Worm (Caenorhabditis elegans) whole organism, L2 larva: Measurements from ENCODE around the gene T14A8.2.

Source experiments
- C34F6.9 ChIP-seq: fragments of 150-350 bp; optimal IDR thresholded peaks from 2 replicates; lab custom pipeline; 2014; ENCODE audit warnings: missing biosample characterization, missing genetic modification characterization
- F13H6.1 ChIP-seq: sonication (generic microtip); optimal IDR thresholded peaks from 2 replicates; lab custom pipeline; 2016; ENCODE audit warnings: missing genetic modification characterization, missing compliant biosample characterization
- R02D3.7 ChIP-seq: fragments of 150-350 bp; optimal IDR thresholded peaks from 2 replicates; lab custom pipeline; 2014; ENCODE audit warnings: missing biosample characterization, missing genetic modification characterization
- Y55F3AM.14 ChIP-seq: fragments of 200-800 bp; sonication (Bioruptor generic); optimal IDR thresholded peaks from 2 replicates; lab custom pipeline; 2018; ENCODE audit warnings: mild to moderate bottlenecking, missing genetic modification characterization, missing compliant biosample characterization
- ZK546.5 ChIP-seq: sonication (generic microtip); optimal IDR thresholded peaks from 2 replicates; lab custom pipeline; 2017; ENCODE audit warnings: missing biosample characterization, missing genetic modification characterization
- alr-1 ChIP-seq: fragments of 150-350 bp; optimal IDR thresholded peaks from 2 replicates; lab custom pipeline; 2014; ENCODE audit warnings: missing biosample characterization, missing genetic modification characterization
- aly-2 ChIP-seq: fragments of 150-350 bp; optimal IDR thresholded peaks from 2 replicates; lab custom pipeline; 2014; ENCODE audit warnings: missing biosample characterization, missing genetic modification characterization
- ama-1 ChIP-seq: fragments of 150-350 bp; optimal IDR thresholded peaks from 2 replicates; lab custom pipeline; 2018; ENCODE audit warnings: inconsistent platforms
- blmp-1 ChIP-seq: sonication (generic microtip); optimal IDR thresholded peaks from 2 replicates; lab custom pipeline; 2017; ENCODE audit warnings: missing genetic modification characterization, mild to moderate bottlenecking, missing compliant biosample characterization, antibody characterized with exemption, moderate library complexity; ENCODE audit not compliant: insufficient read depth
- ceh-16 ChIP-seq: fragments of 150-350 bp; optimal IDR thresholded peaks from 2 replicates; lab custom pipeline; 2014; ENCODE audit warnings: missing biosample characterization, missing genetic modification characterization
- ceh-82 ChIP-seq: fragments of 150-350 bp; optimal IDR thresholded peaks from 2 replicates; lab custom pipeline; 2014; ENCODE audit warnings: missing biosample characterization, missing genetic modification characterization
- dmd-4 ChIP-seq: sonication (generic microtip); optimal IDR thresholded peaks from 2 replicates; lab custom pipeline; 2017; ENCODE audit warnings: missing biosample characterization, missing genetic modification characterization
- egl-27 ChIP-seq: sonication (generic microtip); optimal IDR thresholded peaks from 3 replicates; lab custom pipeline; 2017; ENCODE audit warnings: missing biosample characterization, missing genetic modification reagents, missing genetic modification characterization
- elt-1 ChIP-seq: fragments of 150-350 bp; optimal IDR thresholded peaks from 2 replicates; lab custom pipeline; 2014; ENCODE audit warnings: missing biosample characterization, missing genetic modification characterization
- elt-3 ChIP-seq: sonication (generic microtip); optimal IDR thresholded peaks from 2 replicates; lab custom pipeline; 2017; ENCODE audit warnings: missing biosample characterization, missing genetic modification characterization
- fos-1 ChIP-seq: fragments of 150-350 bp; optimal IDR thresholded peaks from 2 replicates; lab custom pipeline; 2014; ENCODE audit warnings: missing biosample characterization, missing genetic modification characterization
- gmeb-1 ChIP-seq: fragments of 150-350 bp; optimal IDR thresholded peaks from 2 replicates; lab custom pipeline; 2014; ENCODE audit warnings: missing biosample characterization, missing genetic modification characterization
- lin-11 ChIP-seq: fragments of 150-350 bp; sonication (generic microtip); optimal IDR thresholded peaks from 2 replicates; lab custom pipeline; 2014; ENCODE audit warnings: missing biosample characterization, missing genetic modification characterization, inconsistent platforms, mixed read lengths
- lin-13 ChIP-seq: fragments of 150-350 bp; optimal IDR thresholded peaks from 2 replicates; lab custom pipeline; 2014; ENCODE audit warnings: missing biosample characterization, missing genetic modification reagents, missing genetic modification characterization
- lsy-2 ChIP-seq, 2 experiments: fragments of 150-350 bp in 1 of 2; sonication (generic microtip) in 1 of 2; optimal IDR thresholded peaks; 2 replicates each; lab custom pipeline; 2014 to 2017; ENCODE audit warnings: missing biosample characterization in 2 of 2, missing genetic modification characterization in 2 of 2
- mab-5 ChIP-seq: fragments of 150-350 bp; optimal IDR thresholded peaks from 2 replicates; lab custom pipeline; 2014; ENCODE audit warnings: missing biosample characterization, missing genetic modification characterization
- mbf-1 ChIP-seq: sonication (generic microtip); optimal IDR thresholded peaks from 2 replicates; lab custom pipeline; 2017; ENCODE audit warnings: missing biosample characterization, missing genetic modification characterization
- nhr-10 ChIP-seq: sonication (generic microtip); optimal IDR thresholded peaks from 2 replicates; lab custom pipeline; 2017; ENCODE audit warnings: missing biosample characterization, missing genetic modification characterization
- nhr-12 ChIP-seq: fragments of 150-350 bp; optimal IDR thresholded peaks from 2 replicates; lab custom pipeline; 2014; ENCODE audit warnings: missing biosample characterization, missing genetic modification characterization
- nhr-129 ChIP-seq: fragments of 150-350 bp; optimal IDR thresholded peaks from 2 replicates; lab custom pipeline; 2014; ENCODE audit warnings: missing biosample characterization, missing genetic modification characterization
- nhr-21 ChIP-seq: fragments of 150-350 bp; optimal IDR thresholded peaks from 2 replicates; lab custom pipeline; 2014; ENCODE audit warnings: missing biosample characterization, missing genetic modification characterization
- nhr-23 ChIP-seq: fragments of 150-350 bp; optimal IDR thresholded peaks from 2 replicates; lab custom pipeline; 2014; ENCODE audit warnings: missing biosample characterization, missing genetic modification reagents, missing genetic modification characterization
- nhr-237 ChIP-seq: fragments of 150-350 bp; optimal IDR thresholded peaks from 2 replicates; lab custom pipeline; 2014; ENCODE audit warnings: missing biosample characterization, missing genetic modification characterization
- nhr-25 ChIP-seq: fragments of 150-350 bp; sonication (generic microtip); optimal IDR thresholded peaks from 3 replicates; lab custom pipeline; 2014; ENCODE audit warnings: missing biosample characterization, missing genetic modification characterization
- nhr-6 ChIP-seq: fragments of 150-350 bp; optimal IDR thresholded peaks from 2 replicates; lab custom pipeline; 2014; ENCODE audit warnings: missing biosample characterization, missing genetic modification characterization
- nhr-77 ChIP-seq: fragments of 150-350 bp; optimal IDR thresholded peaks from 2 replicates; lab custom pipeline; 2014; ENCODE audit warnings: missing biosample characterization, missing genetic modification characterization
- sem-4 ChIP-seq: fragments of 150-350 bp; optimal IDR thresholded peaks from 2 replicates; lab custom pipeline; 2014; ENCODE audit warnings: missing biosample characterization, missing genetic modification reagents, missing genetic modification characterization
- sma-3 ChIP-seq: sonication (generic microtip); optimal IDR thresholded peaks from 2 replicates; lab custom pipeline; 2016; ENCODE audit warnings: missing genetic modification reagents, missing genetic modification characterization, missing compliant biosample characterization
- sma-9 ChIP-seq, 2 experiments: fragments of 150-350 bp in 1 of 2; sonication (generic microtip) in 1 of 2; optimal IDR thresholded peaks; 2 replicates each; lab custom pipeline; 2014 to 2016; ENCODE audit warnings: missing genetic modification characterization in 2 of 2, mild to moderate bottlenecking in 1 of 2, missing biosample characterization in 1 of 2, missing compliant biosample characterization in 1 of 2, missing genetic modification reagents in 1 of 2, moderate library complexity in 1 of 2
- snpc-4 ChIP-seq: fragments of 150-350 bp; optimal IDR thresholded peaks from 2 replicates; lab custom pipeline; 2014; ENCODE audit warnings: missing biosample characterization, missing genetic modification characterization
- unc-39 ChIP-seq: fragments of 150-350 bp; optimal IDR thresholded peaks from 2 replicates; lab custom pipeline; 2014; ENCODE audit warnings: missing biosample characterization, missing genetic modification characterization
- unc-55 ChIP-seq: fragments of 150-350 bp; sonication (generic microtip); optimal IDR thresholded peaks from 3 replicates; lab custom pipeline; 2014; ENCODE audit warnings: missing biosample characterization, missing genetic modification reagents, missing genetic modification characterization
- unc-62 ChIP-seq: fragments of 150-350 bp; optimal IDR thresholded peaks from 2 replicates; lab custom pipeline; 2014; ENCODE audit warnings: missing biosample characterization, missing genetic modification reagents, missing genetic modification characterization
- zag-1 ChIP-seq: fragments of 150-350 bp; optimal IDR thresholded peaks from 2 replicates; lab custom pipeline; 2014; ENCODE audit warnings: missing biosample characterization, missing genetic modification characterization
- ztf-11 ChIP-seq: sonication (generic microtip); optimal IDR thresholded peaks from 2 replicates; lab custom pipeline; 2017; ENCODE audit warnings: missing biosample characterization, missing genetic modification characterization
- ztf-4 ChIP-seq: fragments of 150-350 bp; optimal IDR thresholded peaks from 2 replicates; lab custom pipeline; 2014; ENCODE audit warnings: missing biosample characterization, missing genetic modification characterization

Gene T14A8.2

DNA sequence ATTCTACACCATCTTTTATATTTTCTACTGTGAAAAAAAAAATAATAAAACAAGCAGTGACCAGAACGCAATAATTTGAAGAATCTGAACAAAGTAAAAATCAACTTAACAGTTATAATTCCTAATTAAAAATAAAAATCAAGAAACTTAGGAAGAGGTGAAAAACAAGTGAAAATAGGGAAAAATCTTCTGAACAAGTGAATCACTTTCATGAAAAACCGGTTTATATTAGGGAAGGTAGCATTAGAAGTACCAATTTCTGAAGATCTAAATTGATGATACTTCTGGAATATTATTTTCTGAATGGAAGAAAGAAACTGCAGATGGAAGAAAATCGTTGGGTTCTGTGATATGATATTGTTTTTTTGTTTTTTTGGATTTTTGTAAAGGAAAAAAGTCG, 14.1 kb upstream of the T14A8.2 start:
- no peak for TF ChIP-seq ama-1 (lab: Kevin White, UChicago)
- no peak for TF ChIP-seq gmeb-1 (tag; lab: Kevin White, UChicago)
- TF ChIP-seq blmp-1 (tag; lab: Kevin White, UChicago) = peak; percentile 72
- TF ChIP-seq ceh-82 = no peak
- no peak for TF ChIP-seq nhr-10 (tag; lab: Kevin White, UChicago)
- TF ChIP-seq nhr-6 (tag; lab: Kevin White, UChicago) = no peak
- no peak for TF ChIP-seq nhr-12 (tag; lab: Kevin White, UChicago)
- TF ChIP-seq nhr-77 (tag; lab: Kevin White, UChicago) = no peak
- no peak for TF ChIP-seq nhr-237 (tag; lab: Kevin White, UChicago)
- TF ChIP-seq unc-39 (tag; lab: Kevin White, UChicago) = no peak
- TF ChIP-seq mab-5 (tag; lab: Kevin White, UChicago) = no peak
- no peak for TF ChIP-seq dmd-4 (tag; lab: Kevin White, UChicago)
- peak; percentile 28 for TF ChIP-seq nhr-25 (tag; lab: Kevin White, UChicago)
- no peak for TF ChIP-seq elt-3 (tag; lab: Kevin White, UChicago)

DNA sequence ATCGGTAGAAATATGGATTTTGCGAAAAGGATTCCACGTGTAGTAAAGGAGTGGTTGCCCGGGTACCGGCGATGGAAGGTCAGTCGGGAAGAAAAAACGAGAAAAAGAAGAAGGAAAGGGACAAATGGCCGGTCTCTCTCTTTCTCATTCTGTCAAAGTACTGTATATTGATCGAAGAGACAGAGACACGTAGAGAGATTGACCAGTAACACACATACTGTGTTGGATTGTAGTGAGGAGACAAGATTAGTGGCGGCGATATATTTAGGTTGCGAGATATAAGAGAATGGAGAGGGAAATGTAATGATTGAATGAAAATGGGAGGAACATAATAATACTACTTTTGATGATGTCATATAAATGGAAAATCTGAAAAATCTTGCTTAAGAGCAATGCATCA, 13.6 kb upstream of the T14A8.2 start:
- TF ChIP-seq nhr-23 (tag; lab: Kevin White, UChicago) = no peak
- TF ChIP-seq nhr-77 (tag; lab: Kevin White, UChicago) = no peak
- TF ChIP-seq C34F6.9 (tag; lab: Kevin White, UChicago) = peak; percentile 8
- TF ChIP-seq egl-27 (tag; lab: Kevin White, UChicago) = no peak
- no peak for TF ChIP-seq zag-1 (tag; lab: Kevin White, UChicago)
- TF ChIP-seq lin-11 (tag; lab: Kevin White, UChicago) = no peak
- TF ChIP-seq blmp-1 (tag; lab: Kevin White, UChicago) = peak; percentile 39
- TF ChIP-seq unc-55 (GFP tag; lab: Kevin White, UChicago) = no peak
- no peak for TF ChIP-seq unc-62
- no peak for TF ChIP-seq ceh-16 (tag; lab: Kevin White, UChicago)
- TF ChIP-seq alr-1 (tag; lab: Kevin White, UChicago) = no peak
- no peak for TF ChIP-seq ZK546.5 (tag; lab: Kevin White, UChicago)
- no peak for TF ChIP-seq R02D3.7 (tag; lab: Kevin White, UChicago)
- peak; percentile 19 for TF ChIP-seq sma-3
- TF ChIP-seq nhr-25 (tag; lab: Kevin White, UChicago) = peak; percentile 44
- no peak for TF ChIP-seq ztf-4 (tag; lab: Kevin White, UChicago)
- TF ChIP-seq sma-9 (GFP tag; optimal IDR thresholded peaks at IDR 0.05; lab: Kevin White, UChicago) = no peak
- no peak for TF ChIP-seq sma-9 (tag; optimal IDR thresholded peaks at IDR 0.05; lab: Kevin White, UChicago)
- peak; percentile 6 for TF ChIP-seq fos-1 (tag; lab: Kevin White, UChicago)
- no peak for TF ChIP-seq nhr-12 (tag; lab: Kevin White, UChicago)
- TF ChIP-seq nhr-129 (tag; lab: Kevin White, UChicago) = peak; percentile 29
- no peak for TF ChIP-seq nhr-6 (tag; lab: Kevin White, UChicago)
- TF ChIP-seq snpc-4 (tag; lab: Kevin White, UChicago) = no peak
- TF ChIP-seq nhr-21 (tag; lab: Kevin White, UChicago) = peak; percentile 4
- TF ChIP-seq lsy-2 (tag; optimal IDR thresholded peaks at IDR 0.05; lab: Kevin White, UChicago) = peak in 1 of 2 experiments; percentile 38
- no peak for TF ChIP-seq gmeb-1 (tag; lab: Kevin White, UChicago)

DNA sequence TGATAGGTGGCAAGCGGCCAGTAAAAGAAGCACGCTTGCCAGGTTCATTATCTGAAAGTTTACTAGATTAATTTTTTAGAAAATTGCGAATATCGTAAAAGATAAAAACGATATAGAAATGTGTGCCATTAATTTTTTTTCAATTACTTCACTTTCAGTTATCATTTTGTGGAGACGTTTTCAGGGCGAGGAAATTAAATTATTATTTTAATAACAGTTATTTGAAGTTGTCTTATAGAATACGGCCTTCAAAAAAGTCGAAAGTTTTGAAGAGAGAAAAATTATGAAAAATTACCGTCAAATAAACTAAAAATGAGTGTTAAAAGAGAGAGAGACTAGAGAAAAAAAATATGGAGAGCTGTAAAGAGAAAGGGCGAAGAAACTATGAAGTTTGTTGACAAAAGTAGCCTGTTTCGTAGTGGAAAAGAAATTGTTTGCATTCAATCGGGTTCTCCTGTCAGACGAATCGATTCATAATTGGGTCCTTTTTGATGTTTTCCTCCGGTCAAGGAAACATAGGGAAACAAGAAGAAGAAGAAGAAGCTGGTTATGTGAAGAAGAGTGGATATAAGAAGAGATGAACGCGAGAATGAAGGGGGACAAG, 12.3 kb upstream of the T14A8.2 start, which contains the start of gene erp-44.2:
Gene erp-44.2, minus strand, starts transcription at position 51 of the 604 bp plus-strand sequence.
- TF ChIP-seq aly-2 (tag; lab: Kevin White, UChicago) = no peak
- TF ChIP-seq R02D3.7 (tag; lab: Kevin White, UChicago) = no peak
- no peak for TF ChIP-seq mbf-1 (tag; lab: Kevin White, UChicago)
- no peak for TF ChIP-seq elt-1 (tag; lab: Kevin White, UChicago)
- no peak for TF ChIP-seq sma-9 (GFP tag; optimal IDR thresholded peaks at IDR 0.05; lab: Kevin White, UChicago)
- TF ChIP-seq sma-9 (tag; optimal IDR thresholded peaks at IDR 0.05; lab: Kevin White, UChicago) = no peak
- no peak for TF ChIP-seq nhr-77 (tag; lab: Kevin White, UChicago)
- TF ChIP-seq Y55F3AM.14 (GFP tag; lab: Kevin White, UChicago) = no peak
- no peak for TF ChIP-seq ztf-4 (tag; lab: Kevin White, UChicago)
- no peak for TF ChIP-seq nhr-129 (tag; lab: Kevin White, UChicago)
- no peak for TF ChIP-seq lin-13
- TF ChIP-seq nhr-23 (tag; lab: Kevin White, UChicago) = no peak
- no peak for TF ChIP-seq F13H6.1 (tag; lab: Kevin White, UChicago)
- no peak for TF ChIP-seq unc-39 (tag; lab: Kevin White, UChicago)
- TF ChIP-seq ztf-11 (tag; lab: Kevin White, UChicago) = no peak
- TF ChIP-seq sem-4 (tag; lab: Kevin White, UChicago) = no peak
